Fruit fly (Drosophila melanogaster): ENCODE data around the gene slp2.

The slp2 gene

DNA sequence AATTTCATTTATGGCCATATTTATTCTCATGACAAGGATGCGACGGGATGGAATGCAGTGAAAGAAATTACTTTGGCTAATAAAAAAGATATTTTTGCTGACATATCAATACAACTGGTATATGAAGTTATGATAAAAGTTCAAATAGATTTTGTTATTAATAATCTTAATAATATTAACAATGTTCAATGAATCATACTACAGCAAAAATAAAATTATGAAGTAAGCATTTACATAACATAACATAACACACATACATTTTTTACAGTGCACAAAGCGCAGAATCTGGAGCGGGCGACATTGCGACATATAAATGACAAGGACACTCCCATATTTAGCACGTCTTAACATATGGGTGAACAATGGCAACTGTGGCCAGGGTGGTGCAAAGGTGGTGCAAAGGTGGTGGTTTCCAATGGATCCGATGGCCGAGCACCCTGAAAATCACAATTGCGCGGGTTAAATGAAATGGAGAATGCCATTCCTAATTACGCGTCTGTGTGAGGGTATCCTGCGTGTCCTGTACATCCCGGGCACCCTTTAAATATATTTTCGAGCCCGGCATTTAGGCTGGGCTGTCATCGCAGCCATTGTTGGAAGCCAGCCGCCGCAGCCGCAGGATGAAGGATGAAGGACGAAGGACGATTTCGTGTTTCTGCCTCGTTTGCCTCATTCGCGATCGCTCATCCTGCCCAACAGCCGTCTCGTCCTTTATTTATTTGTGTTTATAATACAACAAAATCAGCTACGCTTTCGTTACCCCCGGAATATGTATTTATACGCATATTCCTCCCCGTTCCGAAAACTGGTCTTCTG, 8.5 kb downstream of the slp2 start (continued):
- TF ChIP-seq fd96Cb (tag; optimal IDR thresholded peaks at IDR 0.05) = peak; percentile 21
- TF ChIP-seq nerfin-1 (tag; optimal IDR thresholded peaks at IDR 0.05) = peak; percentile 62
- peak; percentile 6 for TF ChIP-seq trem (tag; optimal IDR thresholded peaks at IDR 0.05)
- TF ChIP-seq CG17328 (GFP tag; IDR thresholded peaks at IDR 0.05) = peak; percentile 23; the same call in 1 of the 2 replicates
- TF ChIP-seq CG6765 (GFP tag; optimal IDR thresholded peaks at IDR 0.05) = no peak
- TF ChIP-seq HLH3B (GFP tag; IDR thresholded peaks at IDR 0.05) = no peak
- TF ChIP-seq btn (GFP tag; optimal IDR thresholded peaks at IDR 0.05) = no peak
- TF ChIP-seq gro (GFP tag; optimal IDR thresholded peaks at IDR 0.05) = no peak
- TF ChIP-seq ssp (GFP tag; IDR thresholded peaks at IDR 0.05) = no peak
- no peak for TF ChIP-seq wor (GFP tag; IDR thresholded peaks at IDR 0.05)
- TF ChIP-seq CG2712 (tag; optimal IDR thresholded peaks at IDR 0.05) = peak; percentile 63
- TF ChIP-seq CG8924 (tag; optimal IDR thresholded peaks at IDR 0.05) = peak; percentile 18
- TF ChIP-seq zf30C (GFP tag; optimal IDR thresholded peaks at IDR 0.05) = peak; percentile 62
- no peak for TF ChIP-seq repo (GFP tag; optimal IDR thresholded peaks at IDR 0.05)
- TF ChIP-seq row (GFP tag; IDR thresholded peaks at IDR 0.05) = peak; percentile 47
- TF ChIP-seq mld (GFP tag; IDR thresholded peaks at IDR 0.05; ENCODE audit: partially characterized antibody) = no peak
- peak; percentile 20 for TF ChIP-seq CoRest (tag; optimal IDR thresholded peaks at IDR 0.05)
- no peak for TF ChIP-seq ro (GFP tag; IDR thresholded peaks at IDR 0.05)
- peak; percentile 67 for TF ChIP-seq CG18262 (tag; optimal IDR thresholded peaks at IDR 0.05)
- TF ChIP-seq CG2875 (GFP tag; optimal IDR thresholded peaks at IDR 0.05) = peak; percentile 5
- TF ChIP-seq PHDP (tag; optimal IDR thresholded peaks at IDR 0.05) = no peak
- TF ChIP-seq CG42726 (GFP tag; IDR thresholded peaks at IDR 0.05; ENCODE audit: partially characterized antibody) = no peak
- no peak for TF ChIP-seq CG6689 (GFP tag; IDR thresholded peaks at IDR 0.05)
- TF ChIP-seq CG1603 (tag; optimal IDR thresholded peaks at IDR 0.05) = peak; percentile 11
- TF ChIP-seq Doc3 (GFP tag; IDR thresholded peaks at IDR 0.05; ENCODE audit: partially characterized antibody) = no peak
- TF ChIP-seq tx (GFP tag; optimal IDR thresholded peaks at IDR 0.05) = no peak
- no peak for TF ChIP-seq D19B (GFP tag; optimal IDR thresholded peaks at IDR 0.05)
- TF ChIP-seq CG8388 (GFP tag; optimal IDR thresholded peaks at IDR 0.05) = peak; percentile 24
- peak; percentile 11 for TF ChIP-seq CG13424 (tag; optimal IDR thresholded peaks at IDR 0.05)
- TF ChIP-seq CG15696 (tag; optimal IDR thresholded peaks at IDR 0.05) = peak; percentile 44
- TF ChIP-seq Chrac-16 (GFP tag; optimal IDR thresholded peaks at IDR 0.05) = peak; percentile 3
- no peak for TF ChIP-seq HLH54F (GFP tag; optimal IDR thresholded peaks at IDR 0.05)
- peak; percentile 46 for TF ChIP-seq CG10267 (tag; optimal IDR thresholded peaks at IDR 0.05)
- TF ChIP-seq NFAT (GFP tag; IDR thresholded peaks at IDR 0.05) = no peak
- TF ChIP-seq TFAM (GFP tag; optimal IDR thresholded peaks at IDR 0.05) = no peak
- no peak for TF ChIP-seq CG17568 (GFP tag; optimal IDR thresholded peaks at IDR 0.05)
- peak; percentile 31 for TF ChIP-seq CG7839 (tag; optimal IDR thresholded peaks at IDR 0.05)
- no peak for TF ChIP-seq Ada2b (GFP tag; IDR thresholded peaks at IDR 0.05)
- no peak for TF ChIP-seq CG4854 (GFP tag; optimal IDR thresholded peaks at IDR 0.05)
- TF ChIP-seq Sox100B (GFP tag; optimal IDR thresholded peaks at IDR 0.05) = peak; percentile 13
- TF ChIP-seq gsb-n (tag; optimal IDR thresholded peaks at IDR 0.05) = peak; percentile 83
- peak; percentile 27 for TF ChIP-seq Oli (tag; optimal IDR thresholded peaks at IDR 0.05)
- peak; percentile 50 for TF ChIP-seq CG12391 (tag; optimal IDR thresholded peaks at IDR 0.05)
- no peak for TF ChIP-seq ERR (GFP tag; optimal IDR thresholded peaks at IDR 0.05)
- peak; percentile 76 for TF ChIP-seq Ets65A (GFP tag)
- peak; percentile 77 for TF ChIP-seq pros (GFP tag; optimal IDR thresholded peaks at IDR 0.05)
- no peak for TF ChIP-seq exex (tag; optimal IDR thresholded peaks at IDR 0.05)
- no peak for TF ChIP-seq Meics (GFP tag; optimal IDR thresholded peaks at IDR 0.05)
- TF ChIP-seq Deaf1 (tag; optimal IDR thresholded peaks at IDR 0.05) = no peak
